Fruit fly (Drosophila melanogaster): Measurements from ENCODE around the gene ttk.

The ttk gene

dm6 chr3R:31777482-31778165 lies 64.0 kb downstream of the ttk start (continued):
- TF ChIP-seq CG1602 (GFP tag; optimal IDR thresholded peaks at IDR 0.05) (no peak), grn (GFP tag; optimal IDR thresholded peaks at IDR 0.05) (no peak), tgo (GFP tag; IDR thresholded peaks at IDR 0.05) (no peak), scrt (GFP tag; optimal IDR thresholded peaks at IDR 0.05) (no peak), Ada2b (GFP tag; IDR thresholded peaks at IDR 0.05) (no peak), danr (GFP tag; IDR thresholded peaks at IDR 0.05) (no peak), gsb-n (tag; optimal IDR thresholded peaks at IDR 0.05) (no peak), CG6765 (GFP tag; optimal IDR thresholded peaks at IDR 0.05) (peak; percentile 21), CG12155 (GFP tag; optimal IDR thresholded peaks at IDR 0.05) (no peak), CG8478 (optimal IDR thresholded peaks at IDR 0.05) (no peak), Fer1 (GFP tag; optimal IDR thresholded peaks at IDR 0.05) (peak; percentile 61), BEAF-32 (GFP tag; optimal IDR thresholded peaks at IDR 0.05) (no peak), CG9609 (GFP tag; optimal IDR thresholded peaks at IDR 0.05) (no peak), ind (GFP tag; optimal IDR thresholded peaks at IDR 0.05) (no peak), cg (GFP tag; optimal IDR thresholded peaks at IDR 0.05) (peak; percentile 79), E2f1 (GFP tag; IDR thresholded peaks at IDR 0.05) (no peak), CG17802 (tag; optimal IDR thresholded peaks at IDR 0.05) (no peak), fd102C (GFP tag; optimal IDR thresholded peaks at IDR 0.05) (no peak), p53 (GFP tag; optimal IDR thresholded peaks at IDR 0.05) (no peak), CG3163 (GFP tag; optimal IDR thresholded peaks at IDR 0.05) (peak; percentile 31), kah (GFP tag; optimal IDR thresholded peaks at IDR 0.05) (no peak), hth (optimal IDR thresholded peaks at IDR 0.05) (no peak)

Data from whole organism, embryonic.